Fruit fly (Drosophila melanogaster): ENCODE data around the gene Gdap1.

Gene Gdap1

dm6 chr3L:5184860-5185639 is 43.3 kb downstream of the Gdap1 start (continued):
- TF ChIP-seq lbe (GFP tag; optimal IDR thresholded peaks at IDR 0.05) (no peak), CG16863 (GFP tag; optimal IDR thresholded peaks at IDR 0.05) (no peak), jumu (GFP tag; optimal IDR thresholded peaks at IDR 0.05) (peak; percentile 38), trh (GFP tag; optimal IDR thresholded peaks at IDR 0.05) (peak; percentile 13), fru (optimal IDR thresholded peaks at IDR 0.05) (no peak), CG18619 (GFP tag; optimal IDR thresholded peaks at IDR 0.05) (peak; percentile 83), CG16815 (GFP tag; optimal IDR thresholded peaks at IDR 0.05) (peak; percentile 47), CG9932 (GFP tag; IDR thresholded peaks at IDR 0.05) (peak; percentile 64), CG15269 (tag; optimal IDR thresholded peaks at IDR 0.05) (peak; percentile 62), Spps (tag; optimal IDR thresholded peaks at IDR 0.05) (no peak), gce (GFP tag; IDR thresholded peaks at IDR 0.05) (0 out of 3 replicates have a peak, but pooled peaks have one; percentile 2), CG12769 (tag; optimal IDR thresholded peaks at IDR 0.05) (no peak), Hmx (GFP tag; optimal IDR thresholded peaks at IDR 0.05) (no peak), kni (GFP tag; optimal IDR thresholded peaks at IDR 0.05) (peak; percentile 7), unpg (GFP tag; optimal IDR thresholded peaks at IDR 0.05) (peak; percentile 20), CG7786 (GFP tag; optimal IDR thresholded peaks at IDR 0.05) (peak; percentile 19), Side (GFP tag; optimal IDR thresholded peaks at IDR 0.05) (no peak), CG10543 (GFP tag; optimal IDR thresholded peaks at IDR 0.05) (peak; percentile 56), pho (GFP tag; optimal IDR thresholded peaks at IDR 0.05) (peak; percentile 69), CG13424 (tag; optimal IDR thresholded peaks at IDR 0.05) (peak; percentile 55), CG18764 (GFP tag; optimal IDR thresholded peaks at IDR 0.05) (peak; percentile 19), NC2β (GFP tag; optimal IDR thresholded peaks at IDR 0.05) (no peak), CG12236 (GFP tag; optimal IDR thresholded peaks at IDR 0.05) (peak; percentile 30), bab2 (GFP tag; optimal IDR thresholded peaks at IDR 0.05) (peak; percentile 17), ERR (GFP tag; optimal IDR thresholded peaks at IDR 0.05) (no peak), CG9727 (GFP tag; optimal IDR thresholded peaks at IDR 0.05) (peak; percentile 64), mam (GFP tag; optimal IDR thresholded peaks at IDR 0.05) (peak; percentile 34), pb (GFP tag; optimal IDR thresholded peaks at IDR 0.05) (no peak), CG13894 (tag; optimal IDR thresholded peaks at IDR 0.05) (no peak), MBD-R2 (GFP tag; IDR thresholded peaks at IDR 0.05) (peak; percentile 27; the same call in 1 of the 2 replicates), Rx (GFP tag; IDR thresholded peaks at IDR 0.05) (no peak), chif (GFP tag; optimal IDR thresholded peaks at IDR 0.05) (peak; percentile 33 to 39), CG8089 (GFP tag; optimal IDR thresholded peaks at IDR 0.05) (no peak), CG33213 (GFP tag; optimal IDR thresholded peaks at IDR 0.05) (peak; percentile 23), CG7271 (tag; optimal IDR thresholded peaks at IDR 0.05) (no peak), pzg (GFP tag; optimal IDR thresholded peaks at IDR 0.05) (no peak), sisA (GFP tag; IDR thresholded peaks at IDR 0.05) (peak; percentile 55), CG32767 (GFP tag; IDR thresholded peaks at IDR 0.05) (peak; percentile 42; the same call in 1 of the 2 replicates), lov (optimal IDR thresholded peaks at IDR 0.05) (no peak), lov (GFP tag; IDR thresholded peaks at IDR 0.05) (peak; percentile 69; the same call in 1 of the 3 replicates), CG4328 (GFP tag; optimal IDR thresholded peaks at IDR 0.05) (no peak), Dek (tag; optimal IDR thresholded peaks at IDR 0.05) (peak; percentile 52), CG13296 (GFP tag; optimal IDR thresholded peaks at IDR 0.05) (no peak), CG8478 (optimal IDR thresholded peaks at IDR 0.05) (no peak), HHEX (GFP tag; optimal IDR thresholded peaks at IDR 0.05) (peak; percentile 68), dmrt11E (tag; optimal IDR thresholded peaks at IDR 0.05) (peak; percentile 12), tna (GFP tag; IDR thresholded peaks at IDR 0.05; ENCODE audit: partially characterized antibody) (no peak), emc (GFP tag; optimal IDR thresholded peaks at IDR 0.05) (no peak), Jarid2 (GFP tag; optimal IDR thresholded peaks at IDR 0.05) (no peak), fd102C (GFP tag; optimal IDR thresholded peaks at IDR 0.05) (no peak)

Measured in whole organism, embryonic.